Fruit fly (Drosophila melanogaster) whole organism, embryonic: Measurements from ENCODE around the gene Obp99d.
A peak's percentile ranks its signal among the peaks of the same experiment; 100 is the strongest.

Experiments used
- Antp ChIP-seq: fragments of 200-800 bp; sonication (Bioruptor generic); optimal IDR thresholded peaks from 3 replicates; lab custom pipeline; 2016; ENCODE audit warnings: missing biosample characterization, missing genetic modification characterization
- BEAF-32 ChIP-seq: fragments of 200-800 bp; sonication (Bioruptor generic); optimal IDR thresholded peaks from 3 replicates; lab custom pipeline; 2017; ENCODE audit warnings: missing biosample characterization, missing genetic modification characterization, mild to moderate bottlenecking, moderate library complexity, missing genetic modification reagents
- CG10979 ChIP-seq: fragments of 200-800 bp; sonication (Bioruptor generic); optimal IDR thresholded peaks from 2 replicates; lab custom pipeline; 2018; ENCODE audit warnings: missing biosample characterization, mild to moderate bottlenecking, missing genetic modification characterization, moderate library complexity
- CG11247 ChIP-seq: fragments of 200-800 bp; sonication (Bioruptor generic); IDR thresholded peaks from 2 replicates; pipeline ENCODE4 v1.3.6; 2022; ENCODE audit warnings: missing biosample characterization, missing genetic modification characterization
- CG11723 ChIP-seq: fragments of 200-800 bp; sonication (Bioruptor generic); optimal IDR thresholded peaks from 2 replicates; lab custom pipeline; 2017; ENCODE audit warnings: missing biosample characterization, mild to moderate bottlenecking, missing genetic modification characterization
- CG12219 ChIP-seq: fragments of 200-800 bp; sonication (Bioruptor generic); optimal IDR thresholded peaks from 3 replicates; lab custom pipeline; 2018; ENCODE audit warnings: missing biosample characterization, mild to moderate bottlenecking, missing genetic modification characterization
- CG12236 ChIP-seq: fragments of 200-800 bp; sonication (Bioruptor generic); optimal IDR thresholded peaks from 2 replicates; lab custom pipeline; 2016; ENCODE audit warnings: missing biosample characterization, missing genetic modification characterization
- CG12942 ChIP-seq: fragments of 200-800 bp; sonication (Bioruptor generic); optimal IDR thresholded peaks from 3 replicates; lab custom pipeline; 2016; ENCODE audit warnings: missing biosample characterization, missing genetic modification characterization
- CG13123 ChIP-seq: fragments of 200-800 bp; sonication (Bioruptor generic); optimal IDR thresholded peaks from 2 replicates; lab custom pipeline; 2016; ENCODE audit warnings: missing biosample characterization, missing genetic modification characterization
- CG16779 ChIP-seq: fragments of 200-800 bp; sonication (Bioruptor generic); IDR thresholded peaks from 2 replicates; pipeline ENCODE4 v1.3.6; 2022; ENCODE audit warnings: missing biosample characterization, missing genetic modification characterization
- CG16813 ChIP-seq: fragments of 200-800 bp; sonication (Bioruptor generic); IDR thresholded peaks from 3 replicates; pipeline ENCODE4 v1.3.6; 2022; ENCODE audit warnings: missing biosample characterization, missing genetic modification characterization; ENCODE audit not compliant: partially characterized antibody
- CG17612 ChIP-seq: fragments of 200-800 bp; sonication (Bioruptor generic); IDR thresholded peaks from 2 replicates; pipeline ENCODE4 v1.3.6; 2022; ENCODE audit warnings: missing biosample characterization, missing genetic modification characterization
- CG1792 ChIP-seq: fragments of 200-800 bp; sonication (Bioruptor generic); optimal IDR thresholded peaks from 2 replicates; lab custom pipeline; 2016; ENCODE audit warnings: missing biosample characterization, missing genetic modification characterization
- CG18262 ChIP-seq: fragments of 200-800 bp; optimal IDR thresholded peaks from 3 replicates; lab custom pipeline; 2019; ENCODE audit warnings: missing biosample characterization, mild to moderate bottlenecking, missing genetic modification characterization, moderate library complexity
- CG2129 ChIP-seq: fragments of 200-800 bp; sonication (Bioruptor generic); IDR thresholded peaks from 2 replicates; pipeline ENCODE4 v1.3.6; 2022; ENCODE audit warnings: missing biosample characterization, missing genetic modification characterization; ENCODE audit not compliant: partially characterized antibody
- CG2875 ChIP-seq: fragments of 200-800 bp; sonication (Bioruptor generic); optimal IDR thresholded peaks from 2 replicates; lab custom pipeline; 2017; ENCODE audit warnings: missing biosample characterization, mild to moderate bottlenecking, missing genetic modification characterization, missing genetic modification reagents
- CG30403 ChIP-seq: fragments of 200-800 bp; sonication (Bioruptor generic); optimal IDR thresholded peaks from 3 replicates; lab custom pipeline; 2016; ENCODE audit warnings: missing biosample characterization, missing genetic modification characterization
- CG33213 ChIP-seq: fragments of 200-800 bp; sonication (Bioruptor generic); optimal IDR thresholded peaks from 3 replicates; lab custom pipeline; 2016; ENCODE audit warnings: missing biosample characterization, missing genetic modification characterization
- CG3407 ChIP-seq: fragments of 200-800 bp; sonication (Bioruptor generic); optimal IDR thresholded peaks from 2 replicates; lab custom pipeline; 2018; ENCODE audit warnings: missing biosample characterization, mild to moderate bottlenecking, missing genetic modification characterization
- CG34422 ChIP-seq: fragments of 200-800 bp; sonication (Bioruptor generic); IDR thresholded peaks from 3 replicates; pipeline ENCODE4 v1.3.6; 2022; ENCODE audit warnings: missing biosample characterization, missing genetic modification characterization
- CG4707 ChIP-seq: fragments of 200-800 bp; sonication (Bioruptor generic); optimal IDR thresholded peaks from 2 replicates; lab custom pipeline; 2018; ENCODE audit warnings: missing biosample characterization, mild to moderate bottlenecking, missing genetic modification characterization, moderate library complexity
- CG6254 ChIP-seq: fragments of 200-800 bp; sonication (Bioruptor generic); optimal IDR thresholded peaks from 3 replicates; lab custom pipeline; 2017; ENCODE audit warnings: mild to moderate bottlenecking, missing biosample characterization, missing genetic modification reagents, missing genetic modification characterization
- CG6689 ChIP-seq: fragments of 200-800 bp; sonication (Bioruptor generic); IDR thresholded peaks from 2 replicates; pipeline ENCODE4 v1.3.6; 2022; ENCODE audit warnings: missing biosample characterization, missing genetic modification characterization
- CG8765 ChIP-seq: fragments of 200-800 bp; sonication (Bioruptor generic); IDR thresholded peaks from 2 replicates; pipeline ENCODE4 v1.3.6; 2022; ENCODE audit warnings: missing biosample characterization, missing genetic modification characterization
- CG9215 ChIP-seq: fragments of 200-800 bp; sonication (Bioruptor generic); IDR thresholded peaks from 2 replicates; pipeline ENCODE4 v1.3.6; 2022; ENCODE audit warnings: missing biosample characterization, missing genetic modification characterization
- CHES-1-like ChIP-seq: fragments of 200-800 bp; sonication (Bioruptor generic); optimal IDR thresholded peaks from 2 replicates; lab custom pipeline; 2016; ENCODE audit warnings: missing biosample characterization, missing genetic modification characterization
- D19B ChIP-seq: fragments of 200-800 bp; sonication (Bioruptor generic); optimal IDR thresholded peaks from 2 replicates; lab custom pipeline; 2017; ENCODE audit warnings: missing biosample characterization, mild to moderate bottlenecking, missing genetic modification characterization
- Hmr ChIP-seq: fragments of 200-800 bp; sonication (Bioruptor generic); optimal IDR thresholded peaks from 3 replicates; lab custom pipeline; 2017; ENCODE audit warnings: mild to moderate bottlenecking, missing biosample characterization, missing genetic modification reagents, missing genetic modification characterization
- Hr51 ChIP-seq, 2 experiments: fragments of 200-800 bp; sonication (Bioruptor generic); optimal IDR thresholded peaks; 2 replicates in 1 of 2; 3 replicates in 1 of 2; lab custom pipeline; 2016 to 2018; ENCODE audit warnings: missing biosample characterization in 2 of 2, missing genetic modification characterization in 2 of 2, mild to moderate bottlenecking in 1 of 2, moderate library complexity in 1 of 2
- Hsf ChIP-seq: fragments of 200-800 bp; sonication (Bioruptor generic); optimal IDR thresholded peaks from 3 replicates; lab custom pipeline; 2016; ENCODE audit warnings: missing biosample characterization, missing genetic modification characterization
- Pdp1 ChIP-seq, 2 experiments: fragments of 200-800 bp; sonication (Bioruptor generic); optimal IDR thresholded peaks; 3 replicates each; lab custom pipeline; 2016; ENCODE audit warnings: missing biosample characterization in 2 of 2, missing genetic modification characterization in 2 of 2, mild to moderate bottlenecking in 1 of 2, moderate library complexity in 1 of 2
- Xrp1 ChIP-seq: fragments of 200-800 bp; sonication (Bioruptor generic); IDR thresholded peaks from 2 replicates; pipeline ENCODE4 v1.3.6; 2022; ENCODE audit warnings: missing biosample characterization, missing genetic modification characterization
- aop ChIP-seq: fragments of 200-800 bp; sonication (Bioruptor generic); IDR thresholded peaks from 2 replicates; pipeline ENCODE4 v1.3.6; 2022; ENCODE audit warnings: missing biosample characterization, missing genetic modification characterization
- ase ChIP-seq: fragments of 200-800 bp; sonication (Bioruptor generic); IDR thresholded peaks from 3 replicates; pipeline ENCODE4 v1.3.6; 2022; ENCODE audit warnings: missing biosample characterization, missing genetic modification characterization
- bsh ChIP-seq, 2 experiments: fragments of 200-800 bp; sonication (Bioruptor generic); optimal IDR thresholded peaks; 2 replicates each; lab custom pipeline; 2017 to 2018; ENCODE audit warnings: mild to moderate bottlenecking in 2 of 2, missing biosample characterization in 2 of 2, missing genetic modification characterization in 2 of 2, moderate library complexity in 1 of 2
- fd102C ChIP-seq: fragments of 200-800 bp; sonication (Bioruptor generic); optimal IDR thresholded peaks from 2 replicates; lab custom pipeline; 2018; ENCODE audit warnings: missing biosample characterization, mild to moderate bottlenecking, missing genetic modification characterization, moderate library complexity
- gce ChIP-seq: fragments of 200-800 bp; sonication (Bioruptor generic); IDR thresholded peaks from 3 replicates; pipeline ENCODE4 v1.3.6; 2022; ENCODE audit warnings: missing biosample characterization, missing genetic modification characterization
- gcm ChIP-seq: fragments of 200-800 bp; sonication (Bioruptor generic); optimal IDR thresholded peaks from 2 replicates; lab custom pipeline; 2019; ENCODE audit warnings: missing biosample characterization, mild to moderate bottlenecking, missing genetic modification characterization, moderate library complexity
- grau ChIP-seq: fragments of 200-800 bp; optimal IDR thresholded peaks from 3 replicates; lab custom pipeline; 2019; ENCODE audit warnings: missing biosample characterization, mild to moderate bottlenecking, missing genetic modification characterization, moderate library complexity
- jumu ChIP-seq: fragments of 200-800 bp; sonication (Bioruptor generic); optimal IDR thresholded peaks from 3 replicates; lab custom pipeline; 2016; ENCODE audit warnings: missing biosample characterization, missing genetic modification characterization
- mam ChIP-seq: fragments of 200-800 bp; sonication (Bioruptor generic); optimal IDR thresholded peaks from 3 replicates; lab custom pipeline; 2016; ENCODE audit warnings: missing biosample characterization, missing genetic modification characterization
- nmo ChIP-seq: fragments of 200-800 bp; sonication (Bioruptor generic); optimal IDR thresholded peaks from 2 replicates; lab custom pipeline; 2018; ENCODE audit warnings: missing biosample characterization, mild to moderate bottlenecking, missing genetic modification characterization, moderate library complexity
- p53 ChIP-seq: fragments of 200-800 bp; sonication (Bioruptor generic); optimal IDR thresholded peaks from 2 replicates; lab custom pipeline; 2016; ENCODE audit warnings: missing biosample characterization, missing genetic modification characterization
- peb ChIP-seq: fragments of 200-800 bp; sonication (Bioruptor generic); IDR thresholded peaks from 2 replicates; pipeline ENCODE4 v1.3.6; 2022; ENCODE audit warnings: missing biosample characterization, missing genetic modification characterization
- pzg ChIP-seq: fragments of 200-800 bp; sonication (Bioruptor generic); optimal IDR thresholded peaks from 3 replicates; lab custom pipeline; 2018; ENCODE audit warnings: missing biosample characterization, mild to moderate bottlenecking, missing genetic modification characterization, moderate library complexity
- ranshi ChIP-seq: fragments of 200-800 bp; sonication (Bioruptor generic); IDR thresholded peaks from 2 replicates; pipeline ENCODE4 v1.3.6; 2022; ENCODE audit warnings: missing biosample characterization, missing genetic modification characterization
- schlank ChIP-seq: fragments of 200-800 bp; sonication (Bioruptor generic); optimal IDR thresholded peaks from 2 replicates; lab custom pipeline; 2018; ENCODE audit warnings: missing biosample characterization, mild to moderate bottlenecking, missing genetic modification characterization
- slou ChIP-seq: fragments of 200-800 bp; sonication (Bioruptor generic); optimal IDR thresholded peaks from 3 replicates; lab custom pipeline; 2016; ENCODE audit warnings: missing biosample characterization, missing genetic modification characterization
- toy ChIP-seq: fragments of 200-800 bp; sonication (Bioruptor generic); IDR thresholded peaks from 2 replicates; pipeline ENCODE4 v1.3.6; 2022; ENCODE audit warnings: missing biosample characterization, missing genetic modification characterization
- ttk ChIP-seq: fragments of 200-800 bp; sonication (Bioruptor generic); IDR thresholded peaks from 2 replicates; pipeline ENCODE4 v2.1.2; 2022; ENCODE audit warnings: missing biosample characterization, missing genetic modification characterization

The Obp99d gene

DNA sequence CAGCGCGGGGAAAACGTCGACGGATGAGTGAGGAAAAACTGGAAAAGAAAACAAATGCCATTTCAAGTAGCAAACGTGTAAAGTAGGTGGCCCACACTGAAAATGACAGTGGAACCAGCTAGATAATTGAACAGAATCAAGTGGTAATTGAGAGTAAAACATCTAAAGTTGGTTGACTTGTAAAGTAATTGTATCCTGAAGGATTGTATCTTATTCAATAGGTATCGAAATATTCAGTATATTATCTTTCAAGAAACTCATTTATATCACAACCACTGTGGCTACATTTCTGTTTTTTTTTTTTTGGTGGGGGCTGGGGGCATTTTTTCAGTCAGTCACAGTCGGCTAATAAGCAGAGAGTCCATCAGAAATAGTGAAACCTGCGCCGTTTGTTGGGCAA is 15.1 kb upstream of the Obp99d start (continued):
- TF ChIP-seq CG6254 (GFP tag; lab: Kevin White, UChicago) (no peak), grau (tag; lab: Kevin White, UChicago) (no peak), gce (GFP tag; lab: Robert Waterston, UW) (no peak), CG13123 (GFP tag; lab: Kevin White, UChicago) (no peak), ase (GFP tag; lab: Robert Waterston, UW) (0 out of 3 replicates have a peak, but pooled peaks have one; percentile 19), Hmr (no peak), CG8765 (peak; percentile 35; the same call in 1 of the 2 replicates), CG10979 (tag; lab: Kevin White, UChicago) (peak; percentile 24), bsh (GFP tag; optimal IDR thresholded peaks at IDR 0.05; lab: Kevin White, UChicago) (peak in 1 of 2 experiments; percentile 50), Antp (peak; percentile 59), CG3407 (GFP tag; lab: Kevin White, UChicago) (peak; percentile 32), p53 (GFP tag; lab: Kevin White, UChicago) (no peak), BEAF-32 (GFP tag; lab: Kevin White, UChicago) (no peak), CG18262 (peak; percentile 74), aop (GFP tag; lab: Robert Waterston, UW) (0 out of 2 replicates have a peak, but pooled peaks have one; percentile 11), CG9215 (GFP tag; lab: Robert Waterston, UW) (peak; percentile 46; the same call in 1 of the 2 replicates), gcm (GFP tag; lab: Kevin White, UChicago) (peak; percentile 4), CG6689 (GFP tag; lab: Robert Waterston, UW) (peak; percentile 69), CG1792 (no peak), CG30403 (peak; percentile 38), peb (GFP tag; lab: Robert Waterston, UW) (peak; percentile 51), CG16779 (no peak), Xrp1 (peak; percentile 84), CG17612 (GFP tag; lab: Robert Waterston, UW) (no peak), Hsf (GFP tag; lab: Kevin White, UChicago) (no peak), pzg (GFP tag; lab: Kevin White, UChicago) (no peak), jumu (peak; percentile 46), CG11723 (GFP tag; lab: Kevin White, UChicago) (no peak), CG12942 (GFP tag; lab: Kevin White, UChicago) (no peak), CG12236 (GFP tag; lab: Kevin White, UChicago) (no peak), CG4707 (GFP tag; lab: Kevin White, UChicago) (no peak), CG34422 (GFP tag; lab: Robert Waterston, UW) (peak; percentile 7; the same call in 1 of the 3 replicates), toy (GFP tag; lab: Robert Waterston, UW) (no peak), schlank (no peak), slou (GFP tag; lab: Kevin White, UChicago) (no peak), CG33213 (no peak), nmo (GFP tag; lab: Kevin White, UChicago) (peak; percentile 69), Pdp1 (GFP tag; optimal IDR thresholded peaks at IDR 0.05; lab: Kevin White, UChicago) (peak in 1 of 2 experiments; percentile 44), D19B (GFP tag; lab: Kevin White, UChicago) (no peak), CG11247 (GFP tag; lab: Robert Waterston, UW) (0 out of 2 replicates have a peak, but pooled peaks have one; percentile 6), fd102C (no peak), ttk (peak; percentile 66; the same call in 1 of the 2 replicates), Hr51 (GFP tag; optimal IDR thresholded peaks at IDR 0.05; lab: Kevin White, UChicago) (no peak), mam (no peak), CHES-1-like (GFP tag; lab: Kevin White, UChicago) (no peak), CG12219 (GFP tag; lab: Kevin White, UChicago) (no peak), CG2875 (GFP tag; lab: Kevin White, UChicago) (peak; percentile 28), ranshi (GFP tag; lab: Robert Waterston, UW) (peak; percentile 39; the same call in 1 of the 2 replicates), CG2129 (GFP tag; lab: Robert Waterston, UW) (no peak), CG16813 (no peak)
